Worm (Caenorhabditis elegans) whole organism, late embryonic: Measurements from ENCODE around the gene F14D2.7.
"Not testable (repeated sequence)": the region's sequence is repeated elsewhere in the genome, so short reads cannot be mapped to it uniquely, and the experiment has no call there.

Source experiments
- C38D4.7 ChIP-seq: fragments of 200-800 bp; sonication (Bioruptor generic); optimal IDR thresholded peaks from 2 replicates; lab custom pipeline; 2018; ENCODE audit warnings: mild to moderate bottlenecking, missing genetic modification characterization, moderate library complexity, missing compliant biosample characterization
- F13H6.1 ChIP-seq: sonication (generic microtip); optimal IDR thresholded peaks from 2 replicates; lab custom pipeline; 2016; ENCODE audit warnings: missing genetic modification characterization, missing compliant biosample characterization
- ceh-14 ChIP-seq: sonication (generic microtip); optimal IDR thresholded peaks from 2 replicates; lab custom pipeline; 2016; ENCODE audit warnings: missing genotype, missing genetic modification characterization, missing compliant biosample characterization
- ceh-2 ChIP-seq: sonication (generic microtip); optimal IDR thresholded peaks from 2 replicates; lab custom pipeline; 2016; ENCODE audit warnings: missing genotype, missing genetic modification characterization, missing compliant biosample characterization
- ceh-48 ChIP-seq: sonication (generic microtip); optimal IDR thresholded peaks from 2 replicates; lab custom pipeline; 2016; ENCODE audit warnings: missing genetic modification characterization, inconsistent platforms, missing compliant biosample characterization
- dmd-4 ChIP-seq: sonication (generic microtip); optimal IDR thresholded peaks from 2 replicates; lab custom pipeline; 2016; ENCODE audit warnings: borderline replicate concordance, missing genetic modification characterization, missing compliant biosample characterization
- elt-2 ChIP-seq: sonication (generic microtip); optimal IDR thresholded peaks from 2 replicates; lab custom pipeline; 2016; ENCODE audit warnings: missing genetic modification reagents, missing genetic modification characterization, missing compliant biosample characterization
- elt-4 ChIP-seq: sonication (generic microtip); optimal IDR thresholded peaks from 2 replicates; lab custom pipeline; 2016; ENCODE audit warnings: missing genetic modification characterization, missing compliant biosample characterization
- eyg-1 ChIP-seq: sonication (generic microtip); optimal IDR thresholded peaks from 2 replicates; lab custom pipeline; 2016; ENCODE audit warnings: missing genotype, missing genetic modification characterization, missing compliant biosample characterization
- fkh-6 ChIP-seq: sonication (generic microtip); optimal IDR thresholded peaks from 2 replicates; lab custom pipeline; 2016; ENCODE audit warnings: missing genetic modification characterization, missing compliant biosample characterization
- gmeb-2 ChIP-seq: sonication (generic microtip); optimal IDR thresholded peaks from 2 replicates; lab custom pipeline; 2016; ENCODE audit warnings: missing genetic modification characterization, inconsistent platforms, missing compliant biosample characterization
- hlh-15 ChIP-seq: sonication (generic microtip); optimal IDR thresholded peaks from 2 replicates; lab custom pipeline; 2016; ENCODE audit warnings: missing genetic modification characterization, missing compliant biosample characterization
- nhr-232 ChIP-seq: sonication (generic microtip); optimal IDR thresholded peaks from 2 replicates; lab custom pipeline; 2016; ENCODE audit warnings: missing genetic modification characterization, missing compliant biosample characterization
- odd-2 ChIP-seq: sonication (generic microtip); optimal IDR thresholded peaks from 2 replicates; lab custom pipeline; 2017; ENCODE audit warnings: antibody characterized with exemption, mild to moderate bottlenecking, missing genetic modification characterization, missing compliant biosample characterization
- pha-2 ChIP-seq: sonication (generic microtip); optimal IDR thresholded peaks from 2 replicates; lab custom pipeline; 2017; ENCODE audit warnings: mild to moderate bottlenecking, missing genetic modification characterization, missing compliant biosample characterization
- pha-4 ChIP-seq: fragments of 150-350 bp; optimal IDR thresholded peaks from 2 replicates; lab custom pipeline; 2018; ENCODE audit warnings: missing biosample characterization, missing genetic modification reagents, missing genetic modification characterization
- ref-2 ChIP-seq: sonication (generic microtip); optimal IDR thresholded peaks from 2 replicates; lab custom pipeline; 2016; ENCODE audit warnings: missing genetic modification characterization, missing compliant biosample characterization
- rnt-1 ChIP-seq: sonication (generic microtip); optimal IDR thresholded peaks from 2 replicates; lab custom pipeline; 2016; ENCODE audit warnings: missing genetic modification characterization, missing compliant biosample characterization
- tbx-2 ChIP-seq: sonication (generic microtip); optimal IDR thresholded peaks from 2 replicates; lab custom pipeline; 2016; ENCODE audit warnings: missing genetic modification characterization, missing compliant biosample characterization
- ttx-3 ChIP-seq: sonication (generic microtip); optimal IDR thresholded peaks from 2 replicates; lab custom pipeline; 2016; ENCODE audit warnings: missing genetic modification reagents, missing genetic modification characterization, missing compliant biosample characterization
- unc-3 ChIP-seq, 2 experiments: fragments of 200-800 bp in 1 of 2; sonication (Bioruptor generic) in 1 of 2; sonication (generic microtip) in 1 of 2; conservative IDR thresholded peaks in 1 of 2; optimal IDR thresholded peaks in 1 of 2; 2 replicates each; pipeline versions ENCODE4 v1.3.6 to Lab custom; 2016 to 2022; ENCODE audit warnings: missing compliant biosample characterization in 2 of 2, missing genetic modification characterization in 2 of 2, missing genetic modification reagents in 1 of 2
- unc-55 ChIP-seq: sonication (generic microtip); optimal IDR thresholded peaks from 2 replicates; lab custom pipeline; 2017; ENCODE audit warnings: missing biosample characterization, missing genetic modification reagents, missing genetic modification characterization
- unc-86 ChIP-seq: sonication (generic microtip); optimal IDR thresholded peaks from 2 replicates; lab custom pipeline; 2016; ENCODE audit warnings: missing genetic modification characterization, missing compliant biosample characterization

The F14D2.7 gene

ce11 chrII:3297914-3298313, 40.5 kb downstream of the F14D2.7 start, which contains the start of gene btb-18:
Gene btb-18, plus strand, starts transcription at chrII:3298214.
- no peak for TF ChIP-seq dmd-4
- TF ChIP-seq fkh-6 (tag; lab: Kevin White, UChicago): no peak
- no peak for TF ChIP-seq pha-2 (tag; lab: Kevin White, UChicago)
- no peak for TF ChIP-seq elt-4 (tag; lab: Kevin White, UChicago)
- no peak for TF ChIP-seq pha-4 (tag; lab: Kevin White, UChicago)
- TF ChIP-seq C38D4.7 (GFP tag; lab: Kevin White, UChicago): no peak
- TF ChIP-seq unc-3 (GFP tag; conservative IDR thresholded peaks at IDR 0.05; lab: Robert Waterston, UW): no peak
- TF ChIP-seq unc-3 (tag; optimal IDR thresholded peaks at IDR 0.05; lab: Kevin White, UChicago): no peak
- no peak for TF ChIP-seq ceh-2 (tag; lab: Kevin White, UChicago)
- no peak for TF ChIP-seq rnt-1 (tag; lab: Kevin White, UChicago)
- no peak for TF ChIP-seq ceh-14 (tag; lab: Kevin White, UChicago)
- no peak for TF ChIP-seq gmeb-2 (tag; lab: Kevin White, UChicago)
- TF ChIP-seq F13H6.1: no peak
- no peak for TF ChIP-seq odd-2

ce11 chrII:3296644-3297043, 41.8 kb downstream of the F14D2.7 start, which contains the start of gene btb-16:
Gene btb-16, plus strand, starts transcription at chrII:3296883.
- TF ChIP-seq elt-2 (tag; lab: Kevin White, UChicago): peak; percentile 15
- TF ChIP-seq ref-2: no peak

ce11 chrII:3295193-3295592, 43.3 kb downstream of the F14D2.7 start, which contains the start of gene btb-17:
Gene btb-17, plus strand, starts transcription at chrII:3295405.
- TF ChIP-seq unc-55 (GFP tag; lab: Kevin White, UChicago) (no peak), elt-4 (tag; lab: Kevin White, UChicago) (no peak), ttx-3 (tag; lab: Kevin White, UChicago) (no peak), rnt-1 (tag; lab: Kevin White, UChicago) (no peak), elt-2 (tag; lab: Kevin White, UChicago) (no peak), odd-2 (no peak), F13H6.1 (no peak), unc-86 (tag; lab: Kevin White, UChicago) (no peak), eyg-1 (no peak), tbx-2 (tag; lab: Kevin White, UChicago) (no peak), nhr-232 (tag; lab: Kevin White, UChicago) (no peak)

- not testable (repeated sequence) for TF ChIP-seq hlh-15, fkh-6, ceh-48 (tag; lab: Kevin White, UChicago)
- TF ChIP-seq, all 69 proteins: peak for 0; not testable (repeated sequence) for 69
These were observed 47.9 kb downstream of the F14D2.7 start, which contains the start of gene F39E9.14 for ce11 chrII:3290544-3290943. Gene F39E9.14, minus strand, starts transcription at chrII:3290644.
